Worm (Caenorhabditis elegans) whole organism, L4 larva: ENCODE results near the gene K01A12.3.

Experiments
- F26F4.8 ChIP-seq: fragments of 200-800 bp; sonication (Bioruptor generic); conservative IDR thresholded peaks from 2 replicates; pipeline ENCODE4 v1.3.6; 2022; ENCODE audit warnings: missing genetic modification characterization, missing compliant biosample characterization
- aha-1 ChIP-seq: fragments of 150-350 bp; peaks from one replicate; lab custom pipeline; 2014; ENCODE audit warnings: missing biosample characterization, missing genetic modification characterization
- ceh-82 ChIP-seq: sonication (generic microtip); optimal IDR thresholded peaks from 2 replicates; lab custom pipeline; 2017; ENCODE audit warnings: missing biosample characterization, missing genetic modification characterization
- lin-15B ChIP-seq: fragments of 150-350 bp; sonication (generic microtip); optimal IDR thresholded peaks from 3 replicates; lab custom pipeline; 2014; ENCODE audit warnings: missing biosample characterization, missing genetic modification characterization
- spr-3 ChIP-seq: fragments of 200-800 bp; sonication (Bioruptor generic); optimal IDR thresholded peaks from 2 replicates; lab custom pipeline; 2018; ENCODE audit warnings: mild to moderate bottlenecking, missing genetic modification characterization, missing compliant biosample characterization
- tag-97 ChIP-seq: fragments of 200-800 bp; sonication (Bioruptor generic); IDR thresholded peaks from 2 replicates; pipeline ENCODE4 v1.3.6; 2022; ENCODE audit warnings: missing genetic modification characterization, missing compliant biosample characterization
- unc-62 ChIP-seq, 3 experiments: fragments of 150-350 bp in 1 of 3; sonication (generic microtip); optimal IDR thresholded peaks in 2 of 3; peaks in 1 of 3; 1 replicate in 1 of 3; 2 replicates in 2 of 3; lab custom pipeline; 2014 to 2017; ENCODE audit warnings: missing biosample characterization in 3 of 3, missing genetic modification characterization in 3 of 3, missing genetic modification reagents in 3 of 3, missing genotype in 1 of 3

K01A12.3 gene

ce11 chrX:8580217-8580616 is 44.8 kb downstream of the K01A12.3 start, which contains the start of gene F18E9.4:
TSS of gene F18E9.4 (plus strand) at chrX:8580517.
- TF ChIP-seq aha-1 (peak; percentile 22), F26F4.8 (no peak)

ce11 chrX:8570997-8571517 is 53.9 kb downstream of the K01A12.3 start, which contains the start of gene jmjd-3.1:
TSS of gene jmjd-3.1 (plus strand) at chrX:8571047.
- TF ChIP-seq lin-15B, result no peak
- TF ChIP-seq tag-97 (GFP tag; lab: Robert Waterston, UW), result no peak
- TF ChIP-seq ceh-82 (tag; lab: Kevin White, UChicago), result no peak
- peak in 1 of 2 experiments; percentile 69 for TF ChIP-seq unc-62 (GFP tag; optimal IDR thresholded peaks at IDR 0.05 in 1 of 2; lab: Kevin White, UChicago)
- TF ChIP-seq unc-62 (tag; optimal IDR thresholded peaks at IDR 0.05; lab: Kevin White, UChicago), result no peak
- no peak for TF ChIP-seq spr-3
